Fruit fly (Drosophila melanogaster): ENCODE data around the gene GstD6.

GstD6 gene

dm6 chr3R:12369135-12369792, 7.7 kb upstream of the GstD6 start, which contains the start of gene GstD1 (continued):
- TF ChIP-seq z (GFP tag; IDR thresholded peaks at IDR 0.05), result no peak
- peak; percentile 53 for TF ChIP-seq CG7556 (GFP tag; optimal IDR thresholded peaks at IDR 0.05)
- no peak for TF ChIP-seq run (tag; optimal IDR thresholded peaks at IDR 0.05)
- no peak for TF ChIP-seq jing (GFP tag; optimal IDR thresholded peaks at IDR 0.05)
- 0 out of 2 replicates have a peak, but pooled peaks have one; percentile 45 for TF ChIP-seq CG9215 (GFP tag; IDR thresholded peaks at IDR 0.05)
- peak; percentile 33 for TF ChIP-seq repo (GFP tag; optimal IDR thresholded peaks at IDR 0.05)
- no peak for TF ChIP-seq Ets65A (GFP tag)
- TF ChIP-seq CG16863 (GFP tag; optimal IDR thresholded peaks at IDR 0.05), result no peak
- TF ChIP-seq Dad (GFP tag; optimal IDR thresholded peaks at IDR 0.05), result no peak
- TF ChIP-seq ash1 (GFP tag; optimal IDR thresholded peaks at IDR 0.05), result no peak
- TF ChIP-seq ken (GFP tag; IDR thresholded peaks at IDR 0.05), result no peak
- TF ChIP-seq CG4282 (GFP tag; optimal IDR thresholded peaks at IDR 0.05), result peak; percentile 3
- no peak for TF ChIP-seq usp (GFP tag; optimal IDR thresholded peaks at IDR 0.05)
- TF ChIP-seq gsb (GFP tag; IDR thresholded peaks at IDR 0.05), result no peak
- peak; percentile 98 for TF ChIP-seq D19A (tag; optimal IDR thresholded peaks at IDR 0.05)
- TF ChIP-seq hb (GFP tag; IDR thresholded peaks at IDR 0.05; ENCODE audit: partially characterized antibody), result no peak
- peak; percentile 21 for TF ChIP-seq CG18262 (tag; optimal IDR thresholded peaks at IDR 0.05)
- peak; percentile 73 for TF ChIP-seq Meics (GFP tag; optimal IDR thresholded peaks at IDR 0.05)
- TF ChIP-seq dmrt11E (tag; optimal IDR thresholded peaks at IDR 0.05), result no peak
- peak; percentile 86 for TF ChIP-seq CG3065 (GFP tag; optimal IDR thresholded peaks at IDR 0.05)
- TF ChIP-seq CG12744 (GFP tag; optimal IDR thresholded peaks at IDR 0.05), result no peak
- TF ChIP-seq CG4424 (GFP tag; optimal IDR thresholded peaks at IDR 0.05), result peak; percentile 8
- TF ChIP-seq unpg (GFP tag; optimal IDR thresholded peaks at IDR 0.05), result no peak
- peak; percentile 95 for TF ChIP-seq CG3163 (GFP tag; optimal IDR thresholded peaks at IDR 0.05)
- no peak for TF ChIP-seq Ssrp (tag; optimal IDR thresholded peaks at IDR 0.05)
- TF ChIP-seq HLH4C (GFP tag; IDR thresholded peaks at IDR 0.05; ENCODE audit: partially characterized antibody), result peak; percentile 42; the same call in 1 of the 3 replicates
- no peak; the same call in 1 of the 2 replicates for TF ChIP-seq ssp (GFP tag; IDR thresholded peaks at IDR 0.05)
- peak; percentile 58 for TF ChIP-seq CG3281 (GFP tag; optimal IDR thresholded peaks at IDR 0.05)
- TF ChIP-seq CG6813 (GFP tag; optimal IDR thresholded peaks at IDR 0.05), result no peak
- peak; percentile 36 for TF ChIP-seq CG1647 (GFP tag; optimal IDR thresholded peaks at IDR 0.05)
- 0 out of 3 replicates have a peak, but pooled peaks have one; percentile 27 for TF ChIP-seq CG6791 (GFP tag; IDR thresholded peaks at IDR 0.05; ENCODE audit: partially characterized antibody)
- peak; percentile 79 for TF ChIP-seq CG11696 (GFP tag; IDR thresholded peaks at IDR 0.05)
- TF ChIP-seq CG6254 (GFP tag; optimal IDR thresholded peaks at IDR 0.05), result no peak
- peak; percentile 17; the same call in 1 of the 2 replicates for TF ChIP-seq CG31224 (GFP tag; IDR thresholded peaks at IDR 0.05)
- TF ChIP-seq twi (tag; optimal IDR thresholded peaks at IDR 0.05), result no peak
- TF ChIP-seq luna (GFP tag; optimal IDR thresholded peaks at IDR 0.05), result peak; percentile 26
- peak; percentile 21 for TF ChIP-seq CG2712 (tag; optimal IDR thresholded peaks at IDR 0.05)
- TF ChIP-seq Bgb (GFP tag; IDR thresholded peaks at IDR 0.05; ENCODE audit: partially characterized antibody), result peak; percentile 63
- TF ChIP-seq pum (GFP tag; optimal IDR thresholded peaks at IDR 0.05), result peak; percentile 6
- no peak for TF ChIP-seq H15 (GFP tag; IDR thresholded peaks at IDR 0.05)
- TF ChIP-seq CG34224 (GFP tag; IDR thresholded peaks at IDR 0.05; ENCODE audit: partially characterized antibody), result peak; percentile 54; the same call in 2 of the 3 replicates
- TF ChIP-seq BEAF-32 (GFP tag; optimal IDR thresholded peaks at IDR 0.05), result no peak
- TF ChIP-seq ind (GFP tag; optimal IDR thresholded peaks at IDR 0.05), result peak; percentile 63
- peak; percentile 30 for TF ChIP-seq chn (GFP tag; optimal IDR thresholded peaks at IDR 0.05)
- peak in 1 of 3 experiments; percentile 21 for TF ChIP-seq Stat92E (GFP tag; optimal IDR thresholded peaks at IDR 0.05)
- TF ChIP-seq cato (GFP tag; optimal IDR thresholded peaks at IDR 0.05; ENCODE audit: borderline replicate concordance), result no peak
- peak; percentile 74 for TF ChIP-seq sqz (GFP tag; optimal IDR thresholded peaks at IDR 0.05)
- TF ChIP-seq ham (GFP tag; IDR thresholded peaks at IDR 0.05), result no peak
- TF ChIP-seq aop (GFP tag; IDR thresholded peaks at IDR 0.05), result no peak
